Worm (Caenorhabditis elegans): ENCODE data around the gene sphk-1.

Gene sphk-1

ce11 chrII:8701059-8701458 is 410 bp downstream of the sphk-1 start:
- no peak for TF ChIP-seq nhr-11 (tag; optimal IDR thresholded peaks at IDR 0.05)
- peak in 1 of 2 experiments; percentile 86 for TF ChIP-seq lsy-2 (tag; optimal IDR thresholded peaks at IDR 0.05)

ce11 chrII:8698828-8699227 is 2.6 kb downstream of the sphk-1 start, which contains the start of gene chdh-1:
chdh-1 (minus strand) TSS chrII:8698928.
- no peak for TF ChIP-seq lin-39 (tag; optimal IDR thresholded peaks at IDR 0.05)
- TF ChIP-seq egl-27 (tag; optimal IDR thresholded peaks at IDR 0.05): no peak
- no peak for TF ChIP-seq lin-11 (tag; optimal IDR thresholded peaks at IDR 0.05)
- no peak for TF ChIP-seq nhr-129 (tag; optimal IDR thresholded peaks at IDR 0.05)

ce11 chrII:8695783-8696182 is 5.7 kb downstream of the sphk-1 start, which contains the start of gene C34C6.10:
C34C6.10 (minus strand) TSS chrII:8695883.
- TF ChIP-seq ceh-82 (tag; optimal IDR thresholded peaks at IDR 0.05): no peak
- TF ChIP-seq lin-11 (tag; optimal IDR thresholded peaks at IDR 0.05): no peak
- TF ChIP-seq nhr-77 (tag; optimal IDR thresholded peaks at IDR 0.05): no peak
- no peak for TF ChIP-seq fos-1 (tag; optimal IDR thresholded peaks at IDR 0.05)
- TF ChIP-seq blmp-1 (tag; optimal IDR thresholded peaks at IDR 0.05; ENCODE audit: insufficient read depth): no peak
- no peak for TF ChIP-seq nhr-237 (tag; optimal IDR thresholded peaks at IDR 0.05)

- TF ChIP-seq lin-11 (tag; optimal IDR thresholded peaks at IDR 0.05) (no peak), nhr-12 (tag; optimal IDR thresholded peaks at IDR 0.05) (no peak), unc-55 (GFP tag; optimal IDR thresholded peaks at IDR 0.05) (no peak), aly-2 (tag; optimal IDR thresholded peaks at IDR 0.05) (no peak), lin-39 (tag; optimal IDR thresholded peaks at IDR 0.05) (no peak), nhr-11 (tag; optimal IDR thresholded peaks at IDR 0.05) (no peak), peb-1 (tag; optimal IDR thresholded peaks at IDR 0.05) (no peak), Y55F3AM.14 (GFP tag; optimal IDR thresholded peaks at IDR 0.05) (no peak), elt-1 (tag; optimal IDR thresholded peaks at IDR 0.05) (no peak), nhr-10 (tag; optimal IDR thresholded peaks at IDR 0.05) (no peak), nhr-21 (tag; optimal IDR thresholded peaks at IDR 0.05) (no peak), lsy-2 (tag; optimal IDR thresholded peaks at IDR 0.05) (no peak), mbf-1 (tag; optimal IDR thresholded peaks at IDR 0.05) (no peak), zag-1 (tag; optimal IDR thresholded peaks at IDR 0.05) (no peak)
Measured at ce11 chrII:8691344-8691960, 10.0 kb downstream of the sphk-1 start, which contains the start of gene C34C6.3. C34C6.3 (plus strand) TSS chrII:8691910.

- no peak for TF ChIP-seq nhr-23 (tag; optimal IDR thresholded peaks at IDR 0.05)
- no peak for TF ChIP-seq unc-62 (GFP tag; optimal IDR thresholded peaks at IDR 0.05)
- no peak for TF ChIP-seq sma-9 (GFP tag; optimal IDR thresholded peaks at IDR 0.05)
- no peak for TF ChIP-seq sma-9 (tag; optimal IDR thresholded peaks at IDR 0.05)
- no peak for TF ChIP-seq elt-3 (tag; optimal IDR thresholded peaks at IDR 0.05)
- no peak for TF ChIP-seq ceh-82 (tag; optimal IDR thresholded peaks at IDR 0.05)
- no peak for TF ChIP-seq ceh-16 (tag; optimal IDR thresholded peaks at IDR 0.05)
- no peak for TF ChIP-seq Y55F3AM.14 (GFP tag; optimal IDR thresholded peaks at IDR 0.05)
- no peak for TF ChIP-seq sma-3 (GFP tag; optimal IDR thresholded peaks at IDR 0.05)
- no peak for TF ChIP-seq aly-2 (tag; optimal IDR thresholded peaks at IDR 0.05)
- TF ChIP-seq mbf-1 (tag; optimal IDR thresholded peaks at IDR 0.05): no peak
- TF ChIP-seq ztf-4 (tag; optimal IDR thresholded peaks at IDR 0.05): no peak
- TF ChIP-seq ztf-1 (GFP tag; conservative IDR thresholded peaks at IDR 0.05): no peak
- no peak for TF ChIP-seq snpc-4 (tag; optimal IDR thresholded peaks at IDR 0.05)
- TF ChIP-seq elt-1 (tag; optimal IDR thresholded peaks at IDR 0.05): no peak
- no peak for TF ChIP-seq egl-27 (tag; optimal IDR thresholded peaks at IDR 0.05)
- no peak for TF ChIP-seq unc-55 (GFP tag; optimal IDR thresholded peaks at IDR 0.05)
- TF ChIP-seq ztf-11 (tag; optimal IDR thresholded peaks at IDR 0.05): no peak
- TF ChIP-seq sem-4 (tag; optimal IDR thresholded peaks at IDR 0.05): no peak
- TF ChIP-seq F13H6.1 (tag; optimal IDR thresholded peaks at IDR 0.05): no peak
Measured at ce11 chrII:8685623-8686022, 15.8 kb downstream of the sphk-1 start, which contains the start of gene C34C6.9. C34C6.9 (plus strand) TSS chrII:8685923.
